Fruit fly (Drosophila melanogaster) whole organism, embryonic: Measurements from ENCODE around the gene Gyc88E.
A peak's percentile ranks its signal among the peaks of the same experiment; 100 is the strongest.

Experiments used
- Asciz ChIP-seq: fragments of 200-800 bp; sonication (Bioruptor generic); optimal IDR thresholded peaks from 2 replicates; lab custom pipeline; 2017; ENCODE audit warnings: missing biosample characterization, mild to moderate bottlenecking, missing genetic modification characterization, missing genetic modification reagents
- CG10209 ChIP-seq: fragments of 200-800 bp; sonication (Bioruptor generic); optimal IDR thresholded peaks from 3 replicates; lab custom pipeline; 2017; ENCODE audit warnings: missing biosample characterization, mild to moderate bottlenecking, missing genetic modification characterization, missing genetic modification reagents
- CG12104 ChIP-seq: fragments of 200-800 bp; sonication (Bioruptor generic); optimal IDR thresholded peaks from 3 replicates; lab custom pipeline; 2016; ENCODE audit warnings: missing biosample characterization, missing genetic modification characterization
- CG12155 ChIP-seq: fragments of 200-800 bp; sonication (Bioruptor generic); optimal IDR thresholded peaks from 3 replicates; lab custom pipeline; 2016; ENCODE audit warnings: missing biosample characterization, missing genetic modification characterization
- CG12659 ChIP-seq: fragments of 200-800 bp; sonication (Bioruptor generic); optimal IDR thresholded peaks from 3 replicates; lab custom pipeline; 2017; ENCODE audit warnings: mild to moderate bottlenecking, missing biosample characterization, missing genetic modification reagents, missing genetic modification characterization
- CG13287 ChIP-seq: fragments of 200-800 bp; sonication (Bioruptor generic); IDR thresholded peaks from 2 replicates; pipeline ENCODE4 v1.3.6; 2022; ENCODE audit warnings: missing biosample characterization, missing genetic modification characterization; ENCODE audit not compliant: partially characterized antibody
- CG13296 ChIP-seq: fragments of 200-800 bp; sonication (Bioruptor generic); optimal IDR thresholded peaks from 3 replicates; lab custom pipeline; 2018; ENCODE audit warnings: missing biosample characterization, mild to moderate bottlenecking, missing genetic modification characterization
- CG13894 ChIP-seq: fragments of 200-800 bp; sonication (Bioruptor generic); optimal IDR thresholded peaks from 3 replicates; lab custom pipeline; 2018; ENCODE audit warnings: missing biosample characterization, mild to moderate bottlenecking, missing genetic modification characterization, moderate library complexity
- CG15601 ChIP-seq: fragments of 200-800 bp; sonication (Bioruptor generic); optimal IDR thresholded peaks from 3 replicates; lab custom pipeline; 2019; ENCODE audit warnings: missing biosample characterization, mild to moderate bottlenecking, missing genetic modification characterization, moderate library complexity
- CG15696 ChIP-seq: fragments of 200-800 bp; sonication (Bioruptor generic); optimal IDR thresholded peaks from 2 replicates; lab custom pipeline; 2019; ENCODE audit warnings: missing biosample characterization, mild to moderate bottlenecking, missing genetic modification characterization, moderate library complexity
- CG17361 ChIP-seq: fragments of 200-800 bp; sonication (Bioruptor generic); IDR thresholded peaks from 3 replicates; pipeline ENCODE4 v1.3.6; 2022; ENCODE audit warnings: missing biosample characterization, missing genetic modification characterization
- CG17829 ChIP-seq: fragments of 200-800 bp; optimal IDR thresholded peaks from 2 replicates; lab custom pipeline; 2019; ENCODE audit warnings: missing biosample characterization, mild to moderate bottlenecking, missing genetic modification characterization, moderate library complexity
- CG2712 ChIP-seq: fragments of 200-800 bp; optimal IDR thresholded peaks from 3 replicates; lab custom pipeline; 2019; ENCODE audit warnings: missing biosample characterization, mild to moderate bottlenecking, missing genetic modification characterization, moderate library complexity
- CG31365 ChIP-seq: fragments of 200-800 bp; sonication (Bioruptor generic); optimal IDR thresholded peaks from 2 replicates; lab custom pipeline; 2018; ENCODE audit warnings: missing biosample characterization, mild to moderate bottlenecking, missing genetic modification characterization
- CG31388 ChIP-seq: fragments of 200-800 bp; sonication (Bioruptor generic); optimal IDR thresholded peaks from 2 replicates; lab custom pipeline; 2016; ENCODE audit warnings: missing biosample characterization, missing genetic modification characterization
- CG31441 ChIP-seq: fragments of 200-800 bp; sonication (Bioruptor generic); IDR thresholded peaks from 2 replicates; pipeline ENCODE4 v1.3.6; 2022; ENCODE audit warnings: missing biosample characterization, missing genetic modification characterization
- CG32532 ChIP-seq: fragments of 200-800 bp; sonication (Bioruptor generic); IDR thresholded peaks from 2 replicates; pipeline ENCODE4 v1.3.6; 2022; ENCODE audit warnings: missing biosample characterization, missing genetic modification characterization
- CG4854 ChIP-seq: fragments of 200-800 bp; sonication (Bioruptor generic); optimal IDR thresholded peaks from 2 replicates; lab custom pipeline; 2016; ENCODE audit warnings: missing biosample characterization, missing genetic modification characterization, inconsistent platforms
- CG8388 ChIP-seq: fragments of 200-800 bp; sonication (Bioruptor generic); optimal IDR thresholded peaks from 2 replicates; lab custom pipeline; 2019; ENCODE audit warnings: missing biosample characterization, mild to moderate bottlenecking, missing genetic modification characterization, moderate library complexity
- CG8924 ChIP-seq: fragments of 200-800 bp; optimal IDR thresholded peaks from 3 replicates; lab custom pipeline; 2019; ENCODE audit warnings: missing biosample characterization, mild to moderate bottlenecking, missing genetic modification characterization, moderate library complexity
- Dad ChIP-seq: fragments of 200-800 bp; sonication (Bioruptor generic); optimal IDR thresholded peaks from 3 replicates; lab custom pipeline; 2016; ENCODE audit warnings: missing biosample characterization, missing genetic modification characterization
- Dip2 ChIP-seq: fragments of 200-800 bp; sonication (Bioruptor generic); IDR thresholded peaks from 2 replicates; pipeline ENCODE4 v1.3.6; 2022; ENCODE audit warnings: missing biosample characterization, missing genetic modification characterization
- E2f2 ChIP-seq: fragments of 200-800 bp; sonication (Bioruptor generic); IDR thresholded peaks from 2 replicates; pipeline ENCODE4 v1.3.6; 2022; ENCODE audit warnings: missing biosample characterization, missing genetic modification characterization
- Fer1 ChIP-seq: fragments of 200-800 bp; sonication (Bioruptor generic); optimal IDR thresholded peaks from 2 replicates; lab custom pipeline; 2017; ENCODE audit warnings: missing biosample characterization, mild to moderate bottlenecking, missing genetic modification characterization
- Fer3 ChIP-seq: fragments of 200-800 bp; sonication (Bioruptor generic); optimal IDR thresholded peaks from 2 replicates; lab custom pipeline; 2018; ENCODE audit warnings: missing biosample characterization, mild to moderate bottlenecking, missing genetic modification characterization, moderate library complexity
- Hey ChIP-seq: fragments of 200-800 bp; sonication (Bioruptor generic); optimal IDR thresholded peaks from 3 replicates; lab custom pipeline; 2018; ENCODE audit warnings: missing biosample characterization, mild to moderate bottlenecking, missing genetic modification characterization
- Hsf ChIP-seq: fragments of 200-800 bp; sonication (Bioruptor generic); optimal IDR thresholded peaks from 3 replicates; lab custom pipeline; 2016; ENCODE audit warnings: missing biosample characterization, missing genetic modification characterization
- Lpt ChIP-seq: fragments of >200 bp; optimal IDR thresholded peaks from 2 replicates; lab custom pipeline; 2018; ENCODE audit warnings: missing biosample characterization, missing genetic modification characterization
- MBD-R2 ChIP-seq: fragments of 200-800 bp; sonication (Bioruptor generic); IDR thresholded peaks from 2 replicates; pipeline ENCODE4 v1.3.6; 2022; ENCODE audit warnings: missing biosample characterization, missing genetic modification characterization
- MESR4 ChIP-seq: fragments of 200-800 bp; sonication (Bioruptor generic); optimal IDR thresholded peaks from 2 replicates; lab custom pipeline; 2018; ENCODE audit warnings: missing biosample characterization, mild to moderate bottlenecking, missing genetic modification characterization, moderate library complexity
- NfI ChIP-seq: fragments of 200-800 bp; sonication (Bioruptor generic); optimal IDR thresholded peaks from 3 replicates; lab custom pipeline; 2018; ENCODE audit warnings: missing biosample characterization, mild to moderate bottlenecking, missing genetic modification characterization, moderate library complexity
- Opbp ChIP-seq: fragments of 200-800 bp; sonication (Bioruptor generic); IDR thresholded peaks from 3 replicates; pipeline ENCODE4 v1.3.6; 2022; ENCODE audit warnings: missing biosample characterization, missing genetic modification characterization; ENCODE audit not compliant: partially characterized antibody
- Sry-δ ChIP-seq: fragments of 200-800 bp; sonication (Bioruptor generic); optimal IDR thresholded peaks from 2 replicates; lab custom pipeline; 2016; ENCODE audit warnings: missing biosample characterization, missing genetic modification characterization
- amos ChIP-seq: fragments of 200-800 bp; sonication (Bioruptor generic); IDR thresholded peaks from 2 replicates; pipeline ENCODE4 v1.3.6; 2022; ENCODE audit warnings: missing biosample characterization, missing genetic modification characterization; ENCODE audit not compliant: partially characterized antibody
- bbx ChIP-seq: fragments of 200-800 bp; sonication (Bioruptor generic); IDR thresholded peaks from 2 replicates; pipeline ENCODE4 v1.3.6; 2022; ENCODE audit warnings: missing biosample characterization, missing genetic modification characterization; ENCODE audit not compliant: partially characterized antibody
- bsh ChIP-seq, 2 experiments: fragments of 200-800 bp; sonication (Bioruptor generic); optimal IDR thresholded peaks; 2 replicates each; lab custom pipeline; 2017 to 2018; ENCODE audit warnings: mild to moderate bottlenecking in 2 of 2, missing biosample characterization in 2 of 2, missing genetic modification characterization in 2 of 2, moderate library complexity in 1 of 2
- chinmo ChIP-seq: fragments of 200-800 bp; sonication (Bioruptor generic); IDR thresholded peaks from 4 replicates; pipeline ENCODE4 v1.3.6; 2022; ENCODE audit warnings: missing biosample characterization, missing genetic modification characterization; ENCODE audit not compliant: partially characterized antibody
- exex ChIP-seq: fragments of 200-800 bp; sonication (Bioruptor generic); optimal IDR thresholded peaks from 4 replicates; lab custom pipeline; 2018; ENCODE audit warnings: missing biosample characterization, mild to moderate bottlenecking, missing genetic modification characterization, moderate library complexity
- fru ChIP-seq: fragments of >200 bp; optimal IDR thresholded peaks from 2 replicates; lab custom pipeline; 2017
- gfzf ChIP-seq: fragments of 200-800 bp; sonication (Bioruptor generic); optimal IDR thresholded peaks from 2 replicates; lab custom pipeline; 2016; ENCODE audit warnings: missing biosample characterization, mild to moderate bottlenecking, missing genetic modification characterization, moderate library complexity
- gt ChIP-seq: fragments of 200-800 bp; sonication (Bioruptor generic); IDR thresholded peaks from 2 replicates; pipeline ENCODE4 v1.3.6; 2022; ENCODE audit warnings: missing biosample characterization, missing genetic modification characterization
- knrl ChIP-seq: fragments of 200-800 bp; sonication (Bioruptor generic); IDR thresholded peaks from 3 replicates; pipeline ENCODE4 v1.3.6; 2022; ENCODE audit warnings: missing biosample characterization, missing genetic modification characterization; ENCODE audit not compliant: partially characterized antibody
- lilli ChIP-seq: fragments of 200-800 bp; sonication (Bioruptor generic); optimal IDR thresholded peaks from 3 replicates; lab custom pipeline; 2016; ENCODE audit warnings: missing biosample characterization, missing genetic modification characterization
- lola ChIP-seq, 3 experiments: fragments of >200 bp in 2 of 3; fragments of 200-800 bp in 1 of 3; sonication (Bioruptor generic) in 1 of 3; optimal IDR thresholded peaks; 2 replicates each; lab custom pipeline; 2017 to 2019; ENCODE audit warnings: missing biosample characterization in 3 of 3, missing genetic modification characterization in 3 of 3, mild to moderate bottlenecking in 1 of 3, moderate library complexity in 1 of 3
- phol ChIP-seq: fragments of 200-800 bp; sonication (Bioruptor generic); optimal IDR thresholded peaks from 3 replicates; lab custom pipeline; 2018; ENCODE audit warnings: missing biosample characterization, mild to moderate bottlenecking, missing genetic modification characterization, moderate library complexity
- shn ChIP-seq: fragments of 200-800 bp; sonication (Bioruptor generic); optimal IDR thresholded peaks from 3 replicates; lab custom pipeline; 2016; ENCODE audit warnings: missing biosample characterization, missing genetic modification characterization
- sna ChIP-seq: fragments of 200-800 bp; sonication (Bioruptor generic); IDR thresholded peaks from 2 replicates; pipeline ENCODE4 v1.3.6; 2022; ENCODE audit warnings: missing biosample characterization, missing genetic modification characterization; ENCODE audit not compliant: partially characterized antibody
- trem ChIP-seq: fragments of 200-800 bp; optimal IDR thresholded peaks from 3 replicates; lab custom pipeline; 2019; ENCODE audit warnings: missing biosample characterization, mild to moderate bottlenecking, missing genetic modification characterization, moderate library complexity

Gene Gyc88E

DNA sequence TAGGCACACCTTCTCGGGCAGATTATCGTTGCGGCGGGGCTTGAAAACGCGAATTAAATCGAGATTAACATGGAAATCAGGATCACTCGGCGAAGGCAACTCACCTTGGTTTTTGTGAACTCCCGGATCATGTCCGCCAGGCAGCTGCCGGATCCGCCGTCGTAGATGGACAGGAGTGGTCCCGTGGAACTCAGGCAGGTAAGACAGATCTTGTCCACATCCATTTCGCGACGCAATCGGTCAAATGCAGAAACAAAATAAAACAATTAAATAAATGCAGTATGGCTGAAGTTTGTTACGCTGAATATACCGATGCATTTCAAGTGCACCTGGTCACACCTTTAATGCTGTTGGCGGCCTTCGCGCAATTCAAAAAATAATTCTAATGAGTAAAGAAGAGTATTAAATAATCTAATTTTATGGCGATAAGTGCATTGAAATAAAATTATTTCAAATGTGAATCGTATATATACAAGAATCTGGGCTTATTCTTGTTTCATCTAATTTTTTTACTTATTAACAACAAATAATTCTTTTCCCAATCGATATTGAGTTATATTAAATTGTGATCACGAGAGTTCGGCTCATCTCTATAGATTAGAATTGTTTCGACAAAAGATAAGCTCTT, 63.3 kb downstream of the Gyc88E start, which contains the start of the genes CG6654 and CG4210 (continued):
- TF ChIP-seq Hsf (GFP tag; lab: Kevin White, UChicago) (peak; percentile 0), exex (tag; lab: Kevin White, UChicago) (peak; percentile 38), CG31365 (tag; lab: Kevin White, UChicago) (no peak), chinmo (0 out of 4 replicates have a peak, but pooled peaks have one; percentile 17), bsh (GFP tag; optimal IDR thresholded peaks at IDR 0.05; lab: Kevin White, UChicago) (peak in 1 of 2 experiments; percentile 16), CG12155 (GFP tag; lab: Kevin White, UChicago) (peak; percentile 21), CG8924 (tag; lab: Kevin White, UChicago) (peak; percentile 6), gt (no peak), CG12104 (GFP tag; lab: Kevin White, UChicago) (peak; percentile 23), CG4854 (no peak), CG13296 (GFP tag; lab: Kevin White, UChicago) (peak; percentile 5), CG13894 (no peak), Opbp (GFP tag; lab: Robert Waterston, UW) (peak; percentile 53; the same call in 2 of the 3 replicates), CG13287 (GFP tag; lab: Robert Waterston, UW) (peak; percentile 83), CG12659 (GFP tag; lab: Kevin White, UChicago) (peak; percentile 26), bbx (GFP tag; lab: Robert Waterston, UW) (0 out of 2 replicates have a peak, but pooled peaks have one; percentile 39), gfzf (peak; percentile 86), Fer3 (tag; lab: Kevin White, UChicago) (no peak), Fer1 (GFP tag; lab: Kevin White, UChicago) (peak; percentile 30), Dip2 (no peak), sna (GFP tag; lab: Robert Waterston, UW) (no peak), CG15696 (tag; lab: Kevin White, UChicago) (peak; percentile 56), CG8388 (GFP tag; lab: Kevin White, UChicago) (no peak), E2f2 (GFP tag; lab: Robert Waterston, UW) (peak; percentile 92), fru (lab: Kevin White, UChicago) (no peak), Asciz (GFP tag; lab: Kevin White, UChicago) (peak; percentile 1), MESR4 (GFP tag; lab: Kevin White, UChicago) (peak; percentile 66), CG10209 (GFP tag; lab: Kevin White, UChicago) (no peak), CG2712 (tag; lab: Kevin White, UChicago) (peak; percentile 49), Dad (GFP tag; lab: Kevin White, UChicago) (no peak), NfI (GFP tag; lab: Kevin White, UChicago) (peak; percentile 3), amos (GFP tag; lab: Robert Waterston, UW) (peak; percentile 49), knrl (GFP tag; lab: Robert Waterston, UW) (peak; percentile 58; the same call in 2 of the 3 replicates), shn (GFP tag; lab: Kevin White, UChicago) (no peak), CG31388 (no peak), Lpt (GFP tag; lab: Kevin White, UChicago) (no peak), lilli (GFP tag; lab: Kevin White, UChicago) (peak; percentile 31), lola (GFP tag; optimal IDR thresholded peaks at IDR 0.05; lab: Kevin White, UChicago) (peak in 1 of 3 experiments; percentile 23), trem (peak; percentile 59), CG15601 (tag; lab: Kevin White, UChicago) (peak; percentile 26), CG17829 (tag; lab: Kevin White, UChicago) (peak; percentile 38), CG17361 (GFP tag; lab: Robert Waterston, UW) (peak; percentile 33; the same call in 1 of the 3 replicates), Sry-δ (peak; percentile 74), phol (tag; lab: Kevin White, UChicago) (peak; percentile 22), Hey (no peak), MBD-R2 (GFP tag; lab: Robert Waterston, UW) (peak; percentile 52), CG31441 (GFP tag; lab: Robert Waterston, UW) (peak; percentile 64), CG32532 (GFP tag; lab: Robert Waterston, UW) (peak; percentile 10; the same call in 1 of the 2 replicates)
